Worm (Caenorhabditis elegans) whole organism, midembryonic: ENCODE measurements around the gene sec-24.2.

Experiments
- T22C8.4 ChIP-seq: fragments of 200-800 bp; sonication (Bioruptor generic); IDR thresholded peaks from 2 replicates; pipeline ENCODE4 v1.3.6; 2022; ENCODE audit warnings: missing genetic modification characterization, missing compliant biosample characterization
- cog-1 ChIP-seq: sonication (generic microtip); optimal IDR thresholded peaks from 2 replicates; lab custom pipeline; 2016; ENCODE audit warnings: missing genetic modification characterization, missing compliant biosample characterization
- flt-1 ChIP-seq: fragments of 200-800 bp; sonication (Bioruptor generic); IDR thresholded peaks from 2 replicates; pipeline ENCODE4 v1.3.6; 2022; ENCODE audit warnings: missing genetic modification characterization, missing compliant biosample characterization
- klf-2 ChIP-seq: fragments of 200-800 bp; sonication (Bioruptor generic); conservative IDR thresholded peaks from 2 replicates; pipeline ENCODE4 v1.3.6; 2022; ENCODE audit warnings: missing genetic modification reagents, missing genetic modification characterization, missing compliant biosample characterization
- med-1 ChIP-seq: sonication (generic microtip); optimal IDR thresholded peaks from 2 replicates; lab custom pipeline; 2017; ENCODE audit warnings: missing genetic modification characterization, mild to moderate bottlenecking, missing compliant biosample characterization, antibody characterized with exemption, missing genetic modification reagents; ENCODE audit not compliant: insufficient read depth
- ref-1 ChIP-seq: fragments of 200-800 bp; sonication (Bioruptor generic); conservative IDR thresholded peaks from 2 replicates; pipeline ENCODE4 v1.3.6; 2022; ENCODE audit warnings: missing genetic modification reagents, missing genetic modification characterization, missing compliant biosample characterization
- tab-1 ChIP-seq: fragments of 200-800 bp; sonication (Bioruptor generic); IDR thresholded peaks from 2 replicates; pipeline ENCODE4 v1.3.6; 2022; ENCODE audit warnings: missing genetic modification characterization, missing compliant biosample characterization
- ztf-23 ChIP-seq: fragments of 200-800 bp; sonication (Bioruptor generic); IDR thresholded peaks from 2 replicates; pipeline ENCODE4 v1.3.6; 2022; ENCODE audit warnings: missing genetic modification reagents, missing genetic modification characterization, missing compliant biosample characterization
- ztf-29 ChIP-seq: fragments of 200-800 bp; sonication (Bioruptor generic); IDR thresholded peaks from 2 replicates; pipeline ENCODE4 v1.3.6; 2022; ENCODE audit warnings: missing genetic modification reagents, missing genetic modification characterization, missing compliant biosample characterization

sec-24.2 gene

ce11 chrIV:12311597-12311996, 49.0 kb downstream of the sec-24.2 start, which contains the start of gene oac-58:
TSS of gene oac-58 (minus strand) at chrIV:12311697.
- TF ChIP-seq klf-2, result no peak
- TF ChIP-seq ztf-29 (GFP tag; lab: Robert Waterston, UW), result no peak
- no peak for TF ChIP-seq ref-1
- no peak for TF ChIP-seq flt-1 (GFP tag; lab: Robert Waterston, UW)
- TF ChIP-seq T22C8.4, result no peak
- TF ChIP-seq med-1 (GFP tag; lab: Kevin White, UChicago), result no peak
- TF ChIP-seq cog-1 (tag; lab: Kevin White, UChicago), result no peak
- no peak for TF ChIP-seq tab-1 (GFP tag; lab: Robert Waterston, UW)
- TF ChIP-seq ztf-23 (GFP tag; lab: Robert Waterston, UW), result no peak

- TF ChIP-seq ztf-23 (GFP tag; lab: Robert Waterston, UW) (no peak), tab-1 (GFP tag; lab: Robert Waterston, UW) (no peak), ref-1 (no peak), ztf-29 (GFP tag; lab: Robert Waterston, UW) (no peak)
Measured at ce11 chrIV:12307720-12308119, 52.9 kb downstream of the sec-24.2 start, which contains the start of gene oac-57. TSS of gene oac-57 (minus strand) at chrIV:12307820.

ce11 chrIV:12305956-12306355, 54.6 kb downstream of the sec-24.2 start:
- no peak for TF ChIP-seq flt-1 (GFP tag; lab: Robert Waterston, UW)
- TF ChIP-seq med-1 (GFP tag; lab: Kevin White, UChicago), result no peak
- no peak for TF ChIP-seq T22C8.4
- no peak for TF ChIP-seq tab-1 (GFP tag; lab: Robert Waterston, UW)
- TF ChIP-seq ztf-23 (GFP tag; lab: Robert Waterston, UW), result no peak
- TF ChIP-seq klf-2, result no peak
- no peak for TF ChIP-seq ref-1
- no peak for TF ChIP-seq cog-1 (tag; lab: Kevin White, UChicago)
- TF ChIP-seq ztf-29 (GFP tag; lab: Robert Waterston, UW), result no peak
